Fruit fly (Drosophila melanogaster): ENCODE measurements around the gene Eip74EF.

dm6 chr3L:17529511-17530194 is 89.5 kb downstream of the Eip74EF start, which contains the start of the genes Edc3 and Nedd4:
- TF ChIP-seq Neu2 (GFP tag; optimal IDR thresholded peaks at IDR 0.05; ENCODE audit: borderline replicate concordance), result no peak
- no peak for TF ChIP-seq CG12942 (GFP tag; optimal IDR thresholded peaks at IDR 0.05)
- no peak for TF ChIP-seq ems (GFP tag; optimal IDR thresholded peaks at IDR 0.05)
- TF ChIP-seq psq (GFP tag; optimal IDR thresholded peaks at IDR 0.05), result no peak
- TF ChIP-seq CG11695 (GFP tag; IDR thresholded peaks at IDR 0.05), result no peak
- no peak for TF ChIP-seq fd102C (GFP tag; optimal IDR thresholded peaks at IDR 0.05)
- no peak for TF ChIP-seq CG9932 (GFP tag; IDR thresholded peaks at IDR 0.05)
